Fruit fly (Drosophila melanogaster) whole organism, embryonic: Measurements from ENCODE around the gene TTLL4B.

Experiments used
- CG10267 ChIP-seq: fragments of 200-800 bp; sonication (Bioruptor generic); optimal IDR thresholded peaks from 2 replicates; lab custom pipeline; 2018; ENCODE audit warnings: missing biosample characterization, mild to moderate bottlenecking, missing genetic modification characterization, moderate library complexity
- CG12391 ChIP-seq: fragments of 200-800 bp; sonication (Bioruptor generic); optimal IDR thresholded peaks from 3 replicates; lab custom pipeline; 2018; ENCODE audit warnings: missing biosample characterization, mild to moderate bottlenecking, missing genetic modification characterization, moderate library complexity
- CG13296 ChIP-seq: fragments of 200-800 bp; sonication (Bioruptor generic); optimal IDR thresholded peaks from 3 replicates; lab custom pipeline; 2018; ENCODE audit warnings: missing biosample characterization, mild to moderate bottlenecking, missing genetic modification characterization
- CG15073 ChIP-seq: fragments of 200-800 bp; sonication (Bioruptor generic); optimal IDR thresholded peaks from 2 replicates; lab custom pipeline; 2016; ENCODE audit warnings: missing biosample characterization, missing genetic modification characterization
- CG15269 ChIP-seq: fragments of 200-800 bp; sonication (Bioruptor generic); optimal IDR thresholded peaks from 2 replicates; lab custom pipeline; 2018; ENCODE audit warnings: missing biosample characterization, mild to moderate bottlenecking, missing genetic modification characterization, moderate library complexity
- CG1529 ChIP-seq: fragments of 200-800 bp; sonication (Bioruptor generic); optimal IDR thresholded peaks from 3 replicates; lab custom pipeline; 2018; ENCODE audit warnings: missing biosample characterization, missing genetic modification characterization
- CG17359 ChIP-seq: fragments of 200-800 bp; sonication (Bioruptor generic); optimal IDR thresholded peaks from 3 replicates; lab custom pipeline; 2018; ENCODE audit warnings: missing biosample characterization, mild to moderate bottlenecking, missing genetic modification characterization, moderate library complexity
- CG17612 ChIP-seq: fragments of 200-800 bp; sonication (Bioruptor generic); IDR thresholded peaks from 2 replicates; pipeline ENCODE4 v1.3.6; 2022; ENCODE audit warnings: missing biosample characterization, missing genetic modification characterization
- CG17802 ChIP-seq: fragments of 200-800 bp; sonication (Bioruptor generic); optimal IDR thresholded peaks from 2 replicates; lab custom pipeline; 2018; ENCODE audit warnings: missing biosample characterization, mild to moderate bottlenecking, missing genetic modification characterization, moderate library complexity
- CG2678 ChIP-seq: fragments of 200-800 bp; sonication (Bioruptor generic); optimal IDR thresholded peaks from 3 replicates; lab custom pipeline; 2019; ENCODE audit warnings: missing biosample characterization, mild to moderate bottlenecking, missing genetic modification characterization, moderate library complexity
- CG31441 ChIP-seq: fragments of 200-800 bp; sonication (Bioruptor generic); IDR thresholded peaks from 2 replicates; pipeline ENCODE4 v1.3.6; 2022; ENCODE audit warnings: missing biosample characterization, missing genetic modification characterization
- CG33557 ChIP-seq: fragments of 200-800 bp; sonication (Bioruptor generic); optimal IDR thresholded peaks from 2 replicates; lab custom pipeline; 2019; ENCODE audit warnings: missing biosample characterization, mild to moderate bottlenecking, missing genetic modification characterization, moderate library complexity
- CG3407 ChIP-seq: fragments of 200-800 bp; sonication (Bioruptor generic); optimal IDR thresholded peaks from 2 replicates; lab custom pipeline; 2018; ENCODE audit warnings: missing biosample characterization, mild to moderate bottlenecking, missing genetic modification characterization
- CG4360 ChIP-seq: fragments of 200-800 bp; sonication (Bioruptor generic); IDR thresholded peaks from 2 replicates; pipeline ENCODE4 v1.3.6; 2022; ENCODE audit warnings: missing biosample characterization, missing genetic modification characterization
- CG4707 ChIP-seq: fragments of 200-800 bp; sonication (Bioruptor generic); optimal IDR thresholded peaks from 2 replicates; lab custom pipeline; 2018; ENCODE audit warnings: missing biosample characterization, mild to moderate bottlenecking, missing genetic modification characterization, moderate library complexity
- CG7271 ChIP-seq: fragments of 200-800 bp; sonication (Bioruptor generic); optimal IDR thresholded peaks from 2 replicates; lab custom pipeline; 2018; ENCODE audit warnings: missing biosample characterization, mild to moderate bottlenecking, missing genetic modification characterization, moderate library complexity
- CG7839 ChIP-seq: fragments of 200-800 bp; sonication (Bioruptor generic); optimal IDR thresholded peaks from 3 replicates; lab custom pipeline; 2018; ENCODE audit warnings: missing biosample characterization, mild to moderate bottlenecking, missing genetic modification characterization, moderate library complexity
- CG8359 ChIP-seq: fragments of 200-800 bp; sonication (Bioruptor generic); optimal IDR thresholded peaks from 2 replicates; lab custom pipeline; 2017; ENCODE audit warnings: missing biosample characterization, mild to moderate bottlenecking, missing genetic modification characterization, borderline replicate concordance
- CG8388 ChIP-seq: fragments of 200-800 bp; sonication (Bioruptor generic); optimal IDR thresholded peaks from 2 replicates; lab custom pipeline; 2019; ENCODE audit warnings: missing biosample characterization, mild to moderate bottlenecking, missing genetic modification characterization, moderate library complexity
- CG9876 ChIP-seq: fragments of 200-800 bp; sonication (Bioruptor generic); optimal IDR thresholded peaks from 2 replicates; lab custom pipeline; 2016; ENCODE audit warnings: missing biosample characterization, missing genetic modification characterization
- Dip3 ChIP-seq: fragments of 200-800 bp; sonication (Bioruptor generic); optimal IDR thresholded peaks from 3 replicates; lab custom pipeline; 2016; ENCODE audit warnings: missing biosample characterization, missing genetic modification characterization
- Dll ChIP-seq: fragments of 200-800 bp; sonication (Bioruptor generic); IDR thresholded peaks from 4 replicates; pipeline ENCODE4 v1.3.6; 2022; ENCODE audit warnings: missing biosample characterization, missing genetic modification characterization; ENCODE audit not compliant: partially characterized antibody
- ERR ChIP-seq: fragments of 200-800 bp; sonication (Bioruptor generic); optimal IDR thresholded peaks from 2 replicates; lab custom pipeline; 2016; ENCODE audit warnings: missing biosample characterization, missing genetic modification characterization
- Hr78 ChIP-seq, 2 experiments: fragments of 200-800 bp in 1 of 2; fragments of >200 bp in 1 of 2; sonication (Bioruptor generic) in 1 of 2; optimal IDR thresholded peaks; 2 replicates each; lab custom pipeline; 2017 to 2019; ENCODE audit warnings: missing biosample characterization in 2 of 2, missing genetic modification characterization in 2 of 2, mild to moderate bottlenecking in 1 of 2, moderate library complexity in 1 of 2
- Jarid2 ChIP-seq: fragments of 200-800 bp; sonication (Bioruptor generic); optimal IDR thresholded peaks from 3 replicates; lab custom pipeline; 2017; ENCODE audit warnings: mild to moderate bottlenecking, missing biosample characterization, missing genetic modification reagents, missing genetic modification characterization
- MBD-R2 ChIP-seq: fragments of 200-800 bp; sonication (Bioruptor generic); IDR thresholded peaks from 2 replicates; pipeline ENCODE4 v1.3.6; 2022; ENCODE audit warnings: missing biosample characterization, missing genetic modification characterization
- Mad ChIP-seq: fragments of 200-800 bp; sonication (Bioruptor generic); optimal IDR thresholded peaks from 2 replicates; lab custom pipeline; 2016; ENCODE audit warnings: missing biosample characterization, missing genetic modification characterization
- Mes4 ChIP-seq: fragments of 200-800 bp; sonication (Bioruptor generic); optimal IDR thresholded peaks from 2 replicates; lab custom pipeline; 2016; ENCODE audit warnings: missing biosample characterization, missing genetic modification characterization
- Neu2 ChIP-seq: fragments of 200-800 bp; sonication (Bioruptor generic); optimal IDR thresholded peaks from 3 replicates; lab custom pipeline; 2016; ENCODE audit warnings: missing biosample characterization, missing genetic modification characterization, borderline replicate concordance
- YL-1 ChIP-seq: fragments of 200-800 bp; sonication (Bioruptor generic); optimal IDR thresholded peaks from 3 replicates; lab custom pipeline; 2017; ENCODE audit warnings: missing biosample characterization, mild to moderate bottlenecking, missing genetic modification characterization
- ac ChIP-seq: fragments of 200-800 bp; sonication (Bioruptor generic); optimal IDR thresholded peaks from 3 replicates; lab custom pipeline; 2017; ENCODE audit warnings: missing biosample characterization, mild to moderate bottlenecking, missing genetic modification characterization
- amos ChIP-seq: fragments of 200-800 bp; sonication (Bioruptor generic); IDR thresholded peaks from 2 replicates; pipeline ENCODE4 v1.3.6; 2022; ENCODE audit warnings: missing biosample characterization, missing genetic modification characterization; ENCODE audit not compliant: partially characterized antibody
- bcd ChIP-seq: fragments of 200-800 bp; sonication (Bioruptor generic); optimal IDR thresholded peaks from 2 replicates; lab custom pipeline; 2017; ENCODE audit warnings: missing biosample characterization, mild to moderate bottlenecking, missing genetic modification characterization
- bowl ChIP-seq: fragments of 200-800 bp; sonication (Bioruptor generic); IDR thresholded peaks from 2 replicates; pipeline ENCODE4 v1.3.6; 2022; ENCODE audit warnings: missing biosample characterization, missing genetic modification characterization
- br ChIP-seq: fragments of >200 bp; optimal IDR thresholded peaks from 2 replicates; lab custom pipeline; 2017
- crol ChIP-seq: fragments of 200-800 bp; sonication (Bioruptor generic); IDR thresholded peaks from 2 replicates; pipeline ENCODE4 v1.3.6; 2022; ENCODE audit warnings: missing biosample characterization, missing genetic modification characterization
- eve ChIP-seq, 2 experiments: fragments of >200 bp; optimal IDR thresholded peaks; 2 replicates each; lab custom pipeline; 2017; ENCODE audit warnings: missing biosample characterization in 2 of 2, missing genetic modification characterization in 2 of 2
- gce ChIP-seq: fragments of 200-800 bp; sonication (Bioruptor generic); IDR thresholded peaks from 3 replicates; pipeline ENCODE4 v1.3.6; 2022; ENCODE audit warnings: missing biosample characterization, missing genetic modification characterization
- grn ChIP-seq: fragments of 200-800 bp; sonication (Bioruptor generic); optimal IDR thresholded peaks from 3 replicates; lab custom pipeline; 2017; ENCODE audit warnings: missing biosample characterization, missing genetic modification characterization
- her ChIP-seq: fragments of 200-800 bp; sonication (Bioruptor generic); optimal IDR thresholded peaks from 2 replicates; lab custom pipeline; 2016; ENCODE audit warnings: missing biosample characterization, missing genetic modification characterization
- inv ChIP-seq: fragments of 200-800 bp; sonication (Bioruptor generic); IDR thresholded peaks from 2 replicates; pipeline ENCODE4 v1.3.6; 2022; ENCODE audit warnings: missing biosample characterization, missing genetic modification characterization; ENCODE audit not compliant: partially characterized antibody
- knrl ChIP-seq: fragments of 200-800 bp; sonication (Bioruptor generic); IDR thresholded peaks from 3 replicates; pipeline ENCODE4 v1.3.6; 2022; ENCODE audit warnings: missing biosample characterization, missing genetic modification characterization; ENCODE audit not compliant: partially characterized antibody
- lola ChIP-seq, 3 experiments: fragments of >200 bp in 2 of 3; fragments of 200-800 bp in 1 of 3; sonication (Bioruptor generic) in 1 of 3; optimal IDR thresholded peaks; 2 replicates each; lab custom pipeline; 2017 to 2019; ENCODE audit warnings: missing biosample characterization in 3 of 3, missing genetic modification characterization in 3 of 3, mild to moderate bottlenecking in 1 of 3, moderate library complexity in 1 of 3
- nerfin-2 ChIP-seq: fragments of 200-800 bp; sonication (Bioruptor generic); IDR thresholded peaks from 2 replicates; pipeline ENCODE4 v1.3.6; 2022; ENCODE audit warnings: missing biosample characterization, missing genetic modification characterization; ENCODE audit not compliant: partially characterized antibody
- nmo ChIP-seq: fragments of 200-800 bp; sonication (Bioruptor generic); optimal IDR thresholded peaks from 2 replicates; lab custom pipeline; 2018; ENCODE audit warnings: missing biosample characterization, mild to moderate bottlenecking, missing genetic modification characterization, moderate library complexity
- pzg ChIP-seq: fragments of 200-800 bp; sonication (Bioruptor generic); optimal IDR thresholded peaks from 3 replicates; lab custom pipeline; 2018; ENCODE audit warnings: missing biosample characterization, mild to moderate bottlenecking, missing genetic modification characterization, moderate library complexity
- sc ChIP-seq, 3 experiments: fragments of >200 bp in 2 of 3; fragments of 200-800 bp in 1 of 3; sonication (Bioruptor generic) in 1 of 3; optimal IDR thresholded peaks; 2 replicates in 2 of 3; 3 replicates in 1 of 3; lab custom pipeline; 2017; ENCODE audit warnings: mild to moderate bottlenecking in 1 of 3, missing biosample characterization in 1 of 3, missing genetic modification characterization in 1 of 3, missing genetic modification reagents in 1 of 3
- tna ChIP-seq: fragments of 200-800 bp; sonication (Bioruptor generic); IDR thresholded peaks from 2 replicates; pipeline ENCODE4 v1.3.6; 2022; ENCODE audit warnings: missing biosample characterization, missing genetic modification characterization; ENCODE audit not compliant: partially characterized antibody
- zen2 ChIP-seq: fragments of 200-800 bp; sonication (Bioruptor generic); IDR thresholded peaks from 3 replicates; pipeline ENCODE4 v1.3.6; 2022; ENCODE audit warnings: missing biosample characterization, missing genetic modification characterization; ENCODE audit not compliant: partially characterized antibody

TTLL4B gene

dm6 chr2L:3856372-3856771, 6.1 kb upstream of the TTLL4B start (continued):
- TF ChIP-seq ERR (GFP tag; lab: Kevin White, UChicago) (no peak), CG2678 (tag; lab: Kevin White, UChicago) (peak; percentile 62), Dip3 (GFP tag; lab: Kevin White, UChicago) (no peak), crol (GFP tag; lab: Robert Waterston, UW) (no peak), bcd (peak; percentile 20), CG10267 (tag; lab: Kevin White, UChicago) (peak; percentile 61), Mad (GFP tag; lab: Kevin White, UChicago) (no peak), CG1529 (GFP tag; lab: Kevin White, UChicago) (peak; percentile 57), CG4707 (GFP tag; lab: Kevin White, UChicago) (no peak), CG31441 (GFP tag; lab: Robert Waterston, UW) (peak; percentile 53), CG9876 (no peak), Neu2 (no peak), eve (GFP tag; optimal IDR thresholded peaks at IDR 0.05; lab: Kevin White, UChicago) (peak in 1 of 2 experiments; percentile 86), CG8359 (GFP tag; lab: Kevin White, UChicago) (peak; percentile 21), nmo (peak; percentile 71), br (no peak), bowl (GFP tag; lab: Robert Waterston, UW) (no peak), CG13296 (GFP tag; lab: Kevin White, UChicago) (no peak), CG3407 (GFP tag; lab: Kevin White, UChicago) (peak; percentile 38), CG15073 (GFP tag; lab: Kevin White, UChicago) (no peak), nerfin-2 (GFP tag; lab: Robert Waterston, UW) (no peak), CG17612 (GFP tag; lab: Robert Waterston, UW) (no peak), CG17802 (tag; lab: Kevin White, UChicago) (no peak), Dll (GFP tag; lab: Robert Waterston, UW) (no peak), pzg (GFP tag; lab: Kevin White, UChicago) (no peak), CG7839 (tag; lab: Kevin White, UChicago) (peak; percentile 43), CG33557 (GFP tag; lab: Kevin White, UChicago) (peak; percentile 60), zen2 (GFP tag; lab: Robert Waterston, UW) (no peak), YL-1 (GFP tag; lab: Kevin White, UChicago) (no peak), tna (GFP tag; lab: Robert Waterston, UW) (no peak), Mes4 (no peak), inv (GFP tag; lab: Robert Waterston, UW) (no peak), CG15269 (no peak), Jarid2 (peak; percentile 7), knrl (GFP tag; lab: Robert Waterston, UW) (no peak), sc (optimal IDR thresholded peaks at IDR 0.05; lab: Kevin White, UChicago) (no peak), sc (GFP tag; optimal IDR thresholded peaks at IDR 0.05; lab: Kevin White, UChicago) (peak; percentile 47), Hr78 (GFP tag; optimal IDR thresholded peaks at IDR 0.05; lab: Kevin White, UChicago) (no peak), CG12391 (tag; lab: Kevin White, UChicago) (peak; percentile 58), CG17359 (tag; lab: Kevin White, UChicago) (peak; percentile 41), CG8388 (GFP tag; lab: Kevin White, UChicago) (peak; percentile 63), her (GFP tag; lab: Kevin White, UChicago) (no peak), lola (GFP tag; optimal IDR thresholded peaks at IDR 0.05; lab: Kevin White, UChicago) (peak in 1 of 3 experiments; percentile 76), CG7271 (no peak), ac (peak; percentile 27), grn (peak; percentile 92), amos (no peak), gce (GFP tag; lab: Robert Waterston, UW) (no peak), MBD-R2 (GFP tag; lab: Robert Waterston, UW) (no peak), CG4360 (GFP tag; lab: Robert Waterston, UW) (0 out of 2 replicates have a peak, but pooled peaks have one; percentile 10)
